Worm (Caenorhabditis elegans): Measurements from ENCODE around the gene K11D12.8.

The K11D12.8 gene

ce11 chrV:5040925-5041324 lies at the start of gene K11D12.8:
Gene K11D12.8 (minus strand): TSS chrV:5041001.
- TF ChIP-seq lin-29 (GFP tag; IDR thresholded peaks at IDR 0.05) (no peak), lin-15B (tag; optimal IDR thresholded peaks at IDR 0.05) (no peak), F26F4.8 (GFP tag; conservative IDR thresholded peaks at IDR 0.05) (no peak), unc-62 (GFP tag; optimal IDR thresholded peaks at IDR 0.05 in 1 of 2) (peak in 1 of 2 experiments; percentile 77), unc-62 (tag; optimal IDR thresholded peaks at IDR 0.05) (no peak), dve-1 (tag; optimal IDR thresholded peaks at IDR 0.05; ENCODE audit: insufficient read depth) (no peak), zip-11 (GFP tag; IDR thresholded peaks at IDR 0.05) (no peak)

DNA sequence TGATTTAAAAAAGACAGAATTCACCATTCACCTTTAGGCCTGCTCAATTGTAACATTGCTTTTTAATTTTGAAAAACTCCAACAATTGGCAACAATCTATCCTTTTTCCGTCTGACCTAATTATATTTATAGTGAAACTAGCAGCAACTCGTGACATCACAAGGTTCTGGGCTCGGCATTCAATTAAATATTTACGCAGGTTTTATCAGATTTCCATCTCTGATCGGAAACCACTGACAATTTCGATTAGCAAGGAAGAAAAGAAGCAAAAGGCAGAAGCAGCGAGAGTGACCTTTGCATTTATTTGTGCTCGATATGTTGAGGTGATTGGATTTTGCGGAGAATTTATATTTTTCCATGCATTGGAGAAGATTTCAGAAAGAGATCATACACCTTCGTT lies 49.6 kb upstream of the K11D12.8 start:
- TF ChIP-seq Y75B8A.6 (GFP tag; IDR thresholded peaks at IDR 0.05), result no peak
- no peak for TF ChIP-seq cey-2 (tag; optimal IDR thresholded peaks at IDR 0.05; ENCODE audit: borderline replicate concordance, insufficient read depth)
- TF ChIP-seq ztf-11 (tag; optimal IDR thresholded peaks at IDR 0.05), result no peak
- no peak for TF ChIP-seq aly-2 (tag; optimal IDR thresholded peaks at IDR 0.05)
- TF ChIP-seq duxl-1 (tag; optimal IDR thresholded peaks at IDR 0.05; ENCODE audit: poor library complexity), result no peak
- TF ChIP-seq egl-27 (tag; optimal IDR thresholded peaks at IDR 0.05), result no peak
- no peak for TF ChIP-seq skn-1 (tag; optimal IDR thresholded peaks at IDR 0.05)
- TF ChIP-seq Y5F2A.4 (GFP tag; optimal IDR thresholded peaks at IDR 0.05), result no peak

DNA sequence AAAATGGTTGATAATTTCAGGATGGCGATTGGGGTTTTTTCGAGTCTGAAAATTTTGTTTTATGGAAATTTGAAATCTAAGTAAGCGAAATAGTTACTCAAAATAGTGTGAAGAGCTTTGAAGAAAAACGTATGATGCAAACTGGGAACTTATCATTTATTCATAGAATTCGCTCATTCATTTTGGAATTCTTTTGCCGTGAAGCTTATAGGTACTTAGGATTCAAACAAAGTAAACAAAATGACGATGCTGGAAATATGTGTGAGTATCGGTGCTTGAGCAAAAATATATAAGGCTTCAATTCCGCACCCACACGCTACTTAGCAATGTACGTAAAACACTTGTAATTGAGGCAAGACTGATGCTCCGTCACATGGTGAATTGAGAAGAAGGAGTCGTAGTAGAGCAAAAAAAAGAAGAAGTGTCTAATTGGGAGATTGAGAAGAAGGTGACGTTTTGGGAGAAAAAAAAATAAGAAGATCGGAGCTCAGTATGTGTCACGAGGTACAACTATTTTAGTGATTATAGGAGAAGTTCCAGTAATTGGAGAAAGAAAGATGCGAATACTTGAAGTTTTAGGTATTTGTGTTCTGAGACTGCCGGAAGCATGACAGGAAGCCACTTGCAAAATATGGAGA lies 48.8 kb upstream of the K11D12.8 start, which contains the start of gene glb-32:
Gene glb-32, minus strand, starts transcription at position 51 of the 638 bp plus-strand sequence.
- TF ChIP-seq unc-62 (GFP tag; optimal IDR thresholded peaks at IDR 0.05 in 1 of 2) (peak in 1 of 2 experiments; percentile 68), unc-62 (tag; optimal IDR thresholded peaks at IDR 0.05) (no peak), unc-130 (GFP tag; optimal IDR thresholded peaks at IDR 0.05) (no peak), lin-13 (GFP tag; optimal IDR thresholded peaks at IDR 0.05) (no peak), fkh-10 (GFP tag; optimal IDR thresholded peaks at IDR 0.05) (no peak), hif-1 (tag; optimal IDR thresholded peaks at IDR 0.05) (no peak), lsy-2 (tag; optimal IDR thresholded peaks at IDR 0.05) (peak in 1 of 2 experiments; percentile 11), nhr-77 (tag; optimal IDR thresholded peaks at IDR 0.05) (no peak), set-16 (GFP tag; IDR thresholded peaks at IDR 0.05) (no peak), lin-1 (GFP tag; IDR thresholded peaks at IDR 0.05) (no peak), nhr-48 (tag; optimal IDR thresholded peaks at IDR 0.05) (no peak), T20F7.1 (GFP tag; optimal IDR thresholded peaks at IDR 0.05) (no peak), F37D6.2 (tag; optimal IDR thresholded peaks at IDR 0.05) (no peak)

ce11 chrV:5088311-5088710 lies 47.5 kb upstream of the K11D12.8 start:
- TF ChIP-seq nhr-76 (tag; optimal IDR thresholded peaks at IDR 0.05) (no peak), ces-1 (GFP tag; optimal IDR thresholded peaks at IDR 0.05) (peak; percentile 54), ctbp-1 (GFP tag; IDR thresholded peaks at IDR 0.05) (0 out of 2 replicates have a peak, but pooled peaks have one; percentile 34), dmd-6 (GFP tag; IDR thresholded peaks at IDR 0.05) (0 out of 2 replicates have a peak, but pooled peaks have one; percentile 11)

DNA sequence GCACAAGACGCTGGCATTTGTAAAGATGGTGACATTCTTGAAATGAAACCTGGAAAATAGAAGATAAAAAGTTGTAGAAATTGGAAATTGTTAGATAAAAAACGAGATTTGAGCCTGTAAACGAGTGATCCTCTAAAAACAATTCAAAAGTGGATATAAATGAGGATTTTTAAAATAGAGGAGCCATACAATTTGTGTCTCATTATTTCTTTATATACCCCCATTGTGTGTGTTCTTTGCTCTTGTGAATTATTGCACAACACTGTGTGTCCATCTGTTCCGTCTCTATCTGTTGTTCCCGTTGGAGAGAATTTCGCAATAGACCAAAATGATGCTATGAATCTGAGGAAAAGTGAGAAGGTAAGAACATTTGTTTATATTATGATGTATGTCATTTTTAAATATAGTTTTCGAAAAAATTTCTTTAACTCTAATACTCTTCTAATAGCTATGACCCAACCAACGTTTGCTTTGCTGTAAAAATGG lies 46.2 kb upstream of the K11D12.8 start, which contains the start of gene Y58A7A.5:
Gene Y58A7A.5, minus strand, starts transcription at position 51 of the 486 bp plus-strand sequence.
- TF ChIP-seq pha-4 (GFP tag; IDR thresholded peaks at IDR 0.05), result no peak
- TF ChIP-seq pha-4 (tag; optimal IDR thresholded peaks at IDR 0.05), result peak; percentile 19
- TF ChIP-seq nhr-28 (tag; optimal IDR thresholded peaks at IDR 0.05), result peak; percentile 64
- TF ChIP-seq hlh-11 (tag; optimal IDR thresholded peaks at IDR 0.05), result peak; percentile 40
- peak; percentile 60 for TF ChIP-seq nhr-6 (tag; optimal IDR thresholded peaks at IDR 0.05)
- peak in 1 of 2 experiments; percentile 39 for TF ChIP-seq hif-1 (tag; optimal IDR thresholded peaks at IDR 0.05)
- TF ChIP-seq dmd-6 (GFP tag; IDR thresholded peaks at IDR 0.05), result peak; percentile 57; the same call in 1 of the 2 replicates
- peak in 1 of 2 experiments; percentile 54 for TF ChIP-seq daf-16 (GFP tag; optimal IDR thresholded peaks at IDR 0.05)
- TF ChIP-seq daf-16 (tag; optimal IDR thresholded peaks at IDR 0.05), result no peak
- no peak for TF ChIP-seq set-16 (GFP tag; IDR thresholded peaks at IDR 0.05)
- peak; percentile 35 for TF ChIP-seq mep-1 (tag; optimal IDR thresholded peaks at IDR 0.05)
- TF ChIP-seq ceh-44 (GFP tag; IDR thresholded peaks at IDR 0.05), result no peak
- peak in 1 of 2 experiments; percentile 59 for TF ChIP-seq lsy-2 (tag; optimal IDR thresholded peaks at IDR 0.05)
- no peak for TF ChIP-seq nhr-10 (tag; optimal IDR thresholded peaks at IDR 0.05)
- peak; percentile 98 for TF ChIP-seq zip-2 (tag; optimal IDR thresholded peaks at IDR 0.05)
- peak; percentile 49 for TF ChIP-seq T20F7.1 (GFP tag; optimal IDR thresholded peaks at IDR 0.05)
- TF ChIP-seq F10B5.3 (tag; optimal IDR thresholded peaks at IDR 0.05), result no peak
- no peak for TF ChIP-seq ztf-7 (tag; optimal IDR thresholded peaks at IDR 0.05)
- no peak for TF ChIP-seq lir-3 (tag; optimal IDR thresholded peaks at IDR 0.05)
